Worm (Caenorhabditis elegans) whole organism, early embryonic: ENCODE data around the gene col-74.

Source experiments
- B0310.2 ChIP-seq: sonication (generic microtip); optimal IDR thresholded peaks from 2 replicates; lab custom pipeline; 2016; ENCODE audit warnings: mild to moderate bottlenecking, missing genetic modification characterization, missing compliant biosample characterization
- F13C5.2 ChIP-seq: sonication (generic microtip); optimal IDR thresholded peaks from 2 replicates; lab custom pipeline; 2017; ENCODE audit warnings: mild to moderate bottlenecking, missing genetic modification characterization, inconsistent platforms, missing compliant biosample characterization
- aly-1 ChIP-seq: sonication (generic microtip); optimal IDR thresholded peaks from 2 replicates; lab custom pipeline; 2016; ENCODE audit warnings: missing genetic modification characterization, missing compliant biosample characterization
- ama-1 ChIP-seq: fragments of 150-350 bp; optimal IDR thresholded peaks from 2 replicates; lab custom pipeline; 2014
- ceh-13 ChIP-seq: fragments of 200-800 bp; sonication (Bioruptor generic); optimal IDR thresholded peaks from 2 replicates; lab custom pipeline; 2018; ENCODE audit warnings: mild to moderate bottlenecking, missing genetic modification characterization, missing compliant biosample characterization
- ceh-36 ChIP-seq: sonication (generic microtip); optimal IDR thresholded peaks from 2 replicates; lab custom pipeline; 2016; ENCODE audit warnings: missing genetic modification characterization, inconsistent platforms, missing compliant biosample characterization
- ets-7 ChIP-seq: sonication (generic microtip); optimal IDR thresholded peaks from 2 replicates; lab custom pipeline; 2016; ENCODE audit warnings: missing genotype, missing genetic modification characterization, missing compliant biosample characterization
- flt-1 ChIP-seq: fragments of 200-800 bp; sonication (Bioruptor generic); IDR thresholded peaks from 2 replicates; pipeline ENCODE4 v1.3.6; 2022; ENCODE audit warnings: missing genetic modification characterization, missing compliant biosample characterization
- hmbx-1 ChIP-seq: sonication (generic microtip); optimal IDR thresholded peaks from 2 replicates; lab custom pipeline; 2016; ENCODE audit warnings: mild to moderate bottlenecking, missing genetic modification characterization, missing compliant biosample characterization
- hmg-4 ChIP-seq: fragments of 200-800 bp; sonication (Bioruptor generic); optimal IDR thresholded peaks from 2 replicates; lab custom pipeline; 2018; ENCODE audit warnings: mild to moderate bottlenecking, missing genetic modification characterization, missing compliant biosample characterization
- hnd-1 ChIP-seq: sonication (generic microtip); optimal IDR thresholded peaks from 2 replicates; lab custom pipeline; 2016; ENCODE audit warnings: missing genetic modification characterization, missing compliant biosample characterization
- pes-1 ChIP-seq: fragments of 200-800 bp; sonication (Bioruptor generic); IDR thresholded peaks from 2 replicates; pipeline ENCODE4 v1.3.6; 2022; ENCODE audit warnings: missing genetic modification reagents, missing genetic modification characterization, missing compliant biosample characterization
- scrt-1 ChIP-seq: fragments of 200-800 bp; sonication (Bioruptor generic); IDR thresholded peaks from 2 replicates; pipeline ENCODE4 v1.3.6; 2022; ENCODE audit warnings: missing genetic modification characterization, missing compliant biosample characterization
- sea-1 ChIP-seq: fragments of 200-800 bp; sonication (Bioruptor generic); conservative IDR thresholded peaks from 2 replicates; pipeline ENCODE4 v1.3.6; 2022; ENCODE audit warnings: missing genetic modification characterization, missing compliant biosample characterization
- tbx-11 ChIP-seq: fragments of 200-800 bp; sonication (Bioruptor generic); IDR thresholded peaks from 2 replicates; pipeline ENCODE4 v1.3.6; 2022; ENCODE audit warnings: missing genetic modification characterization, missing compliant biosample characterization
- tbx-37 ChIP-seq: fragments of 200-800 bp; sonication (Bioruptor generic); conservative IDR thresholded peaks from 2 replicates; pipeline ENCODE4 v1.3.6; 2022; ENCODE audit warnings: missing genetic modification reagents, missing genetic modification characterization, missing compliant biosample characterization
- tra-4 ChIP-seq: sonication (generic microtip); optimal IDR thresholded peaks from 2 replicates; lab custom pipeline; 2017; ENCODE audit warnings: missing genetic modification characterization, missing compliant biosample characterization

Gene col-74

ce11 chrII:5854122-5854521 lies 23.9 kb downstream of the col-74 start, which contains the start of gene H41C03.1:
H41C03.1 (plus strand) TSS chrII:5854422.
- TF ChIP-seq hmg-4 (GFP tag; lab: Kevin White, UChicago) (no peak), F13C5.2 (tag; lab: Kevin White, UChicago) (no peak), ceh-36 (tag; lab: Kevin White, UChicago) (no peak), flt-1 (GFP tag; lab: Robert Waterston, UW) (no peak), ceh-13 (GFP tag; lab: Kevin White, UChicago) (no peak), pes-1 (no peak)

ce11 chrII:5858322-5858721 lies 28.1 kb downstream of the col-74 start, which contains the start of gene F55C12.4:
F55C12.4 (minus strand) TSS chrII:5858422.
- no peak for TF ChIP-seq pes-1
- no peak for TF ChIP-seq hmg-4 (GFP tag; lab: Kevin White, UChicago)
- no peak for TF ChIP-seq sea-1 (GFP tag; lab: Robert Waterston, UW)
- TF ChIP-seq ama-1 (lab: Kevin White, UChicago), result no peak

ce11 chrII:5860621-5861020 lies 30.4 kb downstream of the col-74 start:
- TF ChIP-seq sea-1 (GFP tag; lab: Robert Waterston, UW), result no peak
- TF ChIP-seq scrt-1 (GFP tag; lab: Robert Waterston, UW), result no peak
- no peak for TF ChIP-seq ama-1 (lab: Kevin White, UChicago)
- TF ChIP-seq tbx-37 (GFP tag; lab: Robert Waterston, UW), result no peak
- no peak for TF ChIP-seq pes-1
- TF ChIP-seq hmbx-1 (tag; lab: Kevin White, UChicago), result no peak
- TF ChIP-seq tbx-11 (GFP tag; lab: Robert Waterston, UW), result no peak
- no peak for TF ChIP-seq F13C5.2 (tag; lab: Kevin White, UChicago)
- TF ChIP-seq tra-4 (tag; lab: Kevin White, UChicago), result no peak
- TF ChIP-seq ceh-36 (tag; lab: Kevin White, UChicago), result no peak
- TF ChIP-seq ceh-13 (GFP tag; lab: Kevin White, UChicago), result no peak
- TF ChIP-seq ets-7 (tag; lab: Kevin White, UChicago), result no peak
- no peak for TF ChIP-seq hmg-4 (GFP tag; lab: Kevin White, UChicago)

- no peak for TF ChIP-seq sea-1 (GFP tag; lab: Robert Waterston, UW)
- TF ChIP-seq tbx-11 (GFP tag; lab: Robert Waterston, UW), result no peak
Measured at ce11 chrII:5863893-5864292, 33.7 kb downstream of the col-74 start, which contains the start of gene tag-234. tag-234 (plus strand) TSS chrII:5864193.

- no peak for TF ChIP-seq hnd-1 (tag; lab: Kevin White, UChicago)
- no peak for TF ChIP-seq tbx-11 (GFP tag; lab: Robert Waterston, UW)
- no peak for TF ChIP-seq flt-1 (GFP tag; lab: Robert Waterston, UW)
- TF ChIP-seq tbx-37 (GFP tag; lab: Robert Waterston, UW), result no peak
- no peak for TF ChIP-seq sea-1 (GFP tag; lab: Robert Waterston, UW)
- TF ChIP-seq B0310.2 (tag; lab: Kevin White, UChicago), result no peak
- TF ChIP-seq aly-1 (tag; lab: Kevin White, UChicago), result no peak
- TF ChIP-seq ceh-13 (GFP tag; lab: Kevin White, UChicago), result no peak
- TF ChIP-seq tra-4 (tag; lab: Kevin White, UChicago), result no peak
- TF ChIP-seq hmg-4 (GFP tag; lab: Kevin White, UChicago), result no peak
Measured at ce11 chrII:5865405-5866308, 35.5 kb downstream of the col-74 start, which contains the start of gene F55C12.19. F55C12.19 (plus strand) TSS chrII:5866139.

- TF ChIP-seq aly-1 (tag; lab: Kevin White, UChicago) (no peak), hnd-1 (tag; lab: Kevin White, UChicago) (no peak), hmg-4 (GFP tag; lab: Kevin White, UChicago) (no peak), pes-1 (no peak), ceh-36 (tag; lab: Kevin White, UChicago) (no peak), tbx-11 (GFP tag; lab: Robert Waterston, UW) (no peak), scrt-1 (GFP tag; lab: Robert Waterston, UW) (no peak), ama-1 (lab: Kevin White, UChicago) (no peak), B0310.2 (tag; lab: Kevin White, UChicago) (no peak)
Measured at ce11 chrII:5866920-5867319, 36.7 kb downstream of the col-74 start.

- no peak for TF ChIP-seq tbx-11 (GFP tag; lab: Robert Waterston, UW)
- TF ChIP-seq ets-7 (tag; lab: Kevin White, UChicago), result no peak
- TF ChIP-seq pes-1, result no peak
- TF ChIP-seq ceh-13 (GFP tag; lab: Kevin White, UChicago), result no peak
- TF ChIP-seq tbx-37 (GFP tag; lab: Robert Waterston, UW), result no peak
- TF ChIP-seq aly-1 (tag; lab: Kevin White, UChicago), result no peak
- TF ChIP-seq ceh-36 (tag; lab: Kevin White, UChicago), result no peak
- no peak for TF ChIP-seq hmbx-1 (tag; lab: Kevin White, UChicago)
- no peak for TF ChIP-seq hnd-1 (tag; lab: Kevin White, UChicago)
- TF ChIP-seq tra-4 (tag; lab: Kevin White, UChicago), result no peak
- TF ChIP-seq hmg-4 (GFP tag; lab: Kevin White, UChicago), result no peak
- TF ChIP-seq F13C5.2 (tag; lab: Kevin White, UChicago), result no peak
Measured at ce11 chrII:5871508-5871907, 41.3 kb downstream of the col-74 start.
